Worm (Caenorhabditis elegans) whole organism, early embryonic: Measurements from ENCODE around the gene inos-1.

Experiments used
- B0310.2 ChIP-seq: sonication (generic microtip); optimal IDR thresholded peaks from 2 replicates; lab custom pipeline; 2016; ENCODE audit warnings: mild to moderate bottlenecking, missing genetic modification characterization, missing compliant biosample characterization
- F13C5.2 ChIP-seq: sonication (generic microtip); optimal IDR thresholded peaks from 2 replicates; lab custom pipeline; 2017; ENCODE audit warnings: mild to moderate bottlenecking, missing genetic modification characterization, inconsistent platforms, missing compliant biosample characterization
- aly-1 ChIP-seq: sonication (generic microtip); optimal IDR thresholded peaks from 2 replicates; lab custom pipeline; 2016; ENCODE audit warnings: missing genetic modification characterization, missing compliant biosample characterization
- ama-1 ChIP-seq: fragments of 150-350 bp; optimal IDR thresholded peaks from 2 replicates; lab custom pipeline; 2014
- ets-7 ChIP-seq: sonication (generic microtip); optimal IDR thresholded peaks from 2 replicates; lab custom pipeline; 2016; ENCODE audit warnings: missing genotype, missing genetic modification characterization, missing compliant biosample characterization
- flt-1 ChIP-seq: fragments of 200-800 bp; sonication (Bioruptor generic); IDR thresholded peaks from 2 replicates; pipeline ENCODE4 v1.3.6; 2022; ENCODE audit warnings: missing genetic modification characterization, missing compliant biosample characterization
- tbx-37 ChIP-seq: fragments of 200-800 bp; sonication (Bioruptor generic); conservative IDR thresholded peaks from 2 replicates; pipeline ENCODE4 v1.3.6; 2022; ENCODE audit warnings: missing genetic modification reagents, missing genetic modification characterization, missing compliant biosample characterization
- tra-4 ChIP-seq: sonication (generic microtip); optimal IDR thresholded peaks from 2 replicates; lab custom pipeline; 2017; ENCODE audit warnings: missing genetic modification characterization, missing compliant biosample characterization

DNA sequence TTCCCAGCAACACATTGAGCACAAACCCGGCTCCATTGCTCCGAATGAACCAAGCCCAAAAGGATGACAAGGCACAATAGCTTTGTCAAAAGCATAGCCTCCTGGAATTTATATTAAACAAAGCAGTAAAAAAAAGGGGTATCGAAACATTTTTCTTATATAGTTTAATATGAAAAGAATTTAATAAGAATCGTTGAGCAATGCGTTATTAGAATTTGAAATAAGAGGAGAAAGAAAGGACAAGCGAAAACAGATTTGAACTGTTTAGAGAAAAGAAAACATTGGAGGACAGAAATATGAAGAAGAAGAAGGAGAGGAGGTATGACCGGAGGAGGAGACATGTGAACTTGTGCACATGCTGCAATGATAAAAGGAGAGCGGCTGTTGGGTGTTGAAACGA is 14.9 kb downstream of the inos-1 start, which contains the start of gene C47D12.5:
- TF ChIP-seq F13C5.2 (tag; lab: Kevin White, UChicago) (no peak), ama-1 (lab: Kevin White, UChicago) (no peak), B0310.2 (tag; lab: Kevin White, UChicago) (no peak), tbx-37 (no peak), aly-1 (tag; lab: Kevin White, UChicago) (no peak), tra-4 (tag; lab: Kevin White, UChicago) (no peak), ets-7 (tag; lab: Kevin White, UChicago) (no peak), flt-1 (no peak)
